Fruit fly (Drosophila melanogaster) whole organism, pupa: ENCODE data around the gene CG43246.

Source experiments
- CG12605 ChIP-seq: fragments of 200-800 bp; sonication (Bioruptor generic); IDR thresholded peaks from 2 replicates; pipeline ENCODE4 v1.3.6; 2022; ENCODE audit warnings: missing biosample characterization, missing genetic modification characterization
- CG13204 ChIP-seq: fragments of 200-800 bp; sonication (Bioruptor generic); optimal IDR thresholded peaks from 2 replicates; lab custom pipeline; 2018; ENCODE audit warnings: missing biosample characterization, mild to moderate bottlenecking, missing genetic modification characterization, moderate library complexity
- CG15710 ChIP-seq: fragments of 200-800 bp; sonication (Bioruptor generic); optimal IDR thresholded peaks from 2 replicates; lab custom pipeline; 2018; ENCODE audit warnings: missing biosample characterization, mild to moderate bottlenecking, missing genetic modification characterization, moderate library complexity
- CG32121 ChIP-seq: fragments of 200-800 bp; sonication (Bioruptor generic); IDR thresholded peaks from 2 replicates; pipeline ENCODE4 v1.3.6; 2022; ENCODE audit warnings: missing biosample characterization, missing genetic modification characterization
- CG8159 ChIP-seq: fragments of 200-800 bp; sonication (Bioruptor generic); optimal IDR thresholded peaks from 3 replicates; lab custom pipeline; 2018; ENCODE audit warnings: missing biosample characterization, mild to moderate bottlenecking, missing genetic modification characterization, moderate library complexity
- CG8301 ChIP-seq: fragments of 200-800 bp; sonication (Bioruptor generic); optimal IDR thresholded peaks from 2 replicates; lab custom pipeline; 2018; ENCODE audit warnings: missing biosample characterization, mild to moderate bottlenecking, missing genetic modification characterization
- rn ChIP-seq: fragments of 200-800 bp; sonication (Bioruptor generic); IDR thresholded peaks from 2 replicates; pipeline ENCODE4 v1.3.6; 2022; ENCODE audit warnings: missing biosample characterization, missing genetic modification characterization

dm6 chr3L:14515690-14516089, 20.7 kb upstream of the CG43246 start:
- TF ChIP-seq CG8301 (no peak), CG8159 (tag; lab: Kevin White, UChicago) (no peak), CG32121 (0 out of 2 replicates have a peak, but pooled peaks have one; percentile 23), rn (no peak), CG15710 (no peak), CG13204 (GFP tag; lab: Kevin White, UChicago) (no peak), CG12605 (GFP tag; lab: Robert Waterston, UW) (no peak)
